Worm (Caenorhabditis elegans) whole organism, young adult: ENCODE measurements around the gene ZK809.8.

Experiments
- D2030.7 ChIP-seq: fragments of 200-800 bp; sonication (Bioruptor generic); IDR thresholded peaks from 2 replicates; pipeline ENCODE4 v1.3.6; 2022; ENCODE audit warnings: missing genetic modification reagents, missing genetic modification characterization, missing compliant biosample characterization
- F23B12.7 ChIP-seq: sonication (generic microtip); optimal IDR thresholded peaks from 2 replicates; lab custom pipeline; 2017; ENCODE audit warnings: missing genetic modification characterization, mild to moderate bottlenecking, missing compliant biosample characterization, antibody characterized with exemption, moderate library complexity; ENCODE audit not compliant: insufficient read depth
- gei-17 ChIP-seq: fragments of 200-800 bp; sonication (Bioruptor generic); optimal IDR thresholded peaks from 2 replicates; lab custom pipeline; 2018; ENCODE audit warnings: mild to moderate bottlenecking, missing genetic modification characterization, missing compliant biosample characterization
- hlh-12 ChIP-seq: sonication (generic microtip); optimal IDR thresholded peaks from 2 replicates; lab custom pipeline; 2016; ENCODE audit warnings: missing genetic modification characterization, missing compliant biosample characterization
- hlh-26 ChIP-seq: fragments of 200-800 bp; sonication (Bioruptor generic); conservative IDR thresholded peaks from 2 replicates; pipeline ENCODE4 v1.3.6; 2022; ENCODE audit warnings: missing genetic modification reagents, missing genetic modification characterization, missing compliant biosample characterization
- hsf-1 ChIP-seq: fragments of 200-800 bp; sonication (Bioruptor generic); IDR thresholded peaks from 2 replicates; pipeline ENCODE4 v1.3.6; 2022; ENCODE audit warnings: missing genetic modification reagents, missing genetic modification characterization, missing compliant biosample characterization
- lsl-1 ChIP-seq: fragments of 200-800 bp; sonication (Bioruptor generic); optimal IDR thresholded peaks from 2 replicates; lab custom pipeline; 2018; ENCODE audit warnings: mild to moderate bottlenecking, missing genetic modification characterization, moderate library complexity, missing compliant biosample characterization
- nfya-2 ChIP-seq: fragments of 200-800 bp; sonication (Bioruptor generic); IDR thresholded peaks from 2 replicates; pipeline ENCODE4 v1.3.6; 2022; ENCODE audit warnings: missing genetic modification reagents, missing genetic modification characterization, missing compliant biosample characterization
- snpc-4 ChIP-seq, 5 experiments: fragments of 150-350 bp in 1 of 5; sonication (generic microtip) in 4 of 5; optimal IDR thresholded peaks; 2 replicates each; lab custom pipeline; 2014 to 2018; ENCODE audit warnings: missing genetic modification characterization in 5 of 5, missing biosample characterization in 3 of 5, antibody characterized with exemption in 2 of 5, mild to moderate bottlenecking in 2 of 5, missing compliant biosample characterization in 2 of 5, missing genotype in 2 of 5, moderate library complexity in 2 of 5, missing genetic modification reagents in 1 of 5
- unc-130 ChIP-seq: sonication (generic microtip); optimal IDR thresholded peaks from 2 replicates; lab custom pipeline; 2016; ENCODE audit warnings: missing genetic modification reagents, missing genetic modification characterization, missing compliant biosample characterization
- unc-62 ChIP-seq: fragments of 150-350 bp; optimal IDR thresholded peaks from 2 replicates; lab custom pipeline; 2014; ENCODE audit warnings: missing biosample characterization, missing genetic modification reagents, missing genetic modification characterization
- xnd-1 ChIP-seq: sonication (generic microtip); optimal IDR thresholded peaks from 2 replicates; lab custom pipeline; 2016; ENCODE audit warnings: missing genotype, missing genetic modification reagents, missing genetic modification characterization, missing compliant biosample characterization

- TF ChIP-seq nfya-2 (GFP tag; lab: Robert Waterston, UW) (no peak), unc-62 (GFP tag; lab: Kevin White, UChicago) (no peak), unc-130 (GFP tag; lab: Kevin White, UChicago) (no peak), F23B12.7 (tag; lab: Kevin White, UChicago) (no peak), xnd-1 (no peak), gei-17 (GFP tag; lab: Kevin White, UChicago) (no peak), D2030.7 (no peak), snpc-4 (GFP tag; optimal IDR thresholded peaks at IDR 0.05; lab: Kevin White, UChicago) (no peak), snpc-4 (tag; optimal IDR thresholded peaks at IDR 0.05; lab: Kevin White, UChicago) (no peak), hsf-1 (GFP tag; lab: Robert Waterston, UW) (no peak), lsl-1 (GFP tag; lab: Kevin White, UChicago) (no peak), hlh-12 (tag; lab: Kevin White, UChicago) (no peak), hlh-26 (GFP tag; lab: Robert Waterston, UW) (no peak)
Observed at ce11 chrIV:11650344-11650743, 1.5 kb upstream of the ZK809.8 start.
